Worm (Caenorhabditis elegans): ENCODE results near the gene puf-9.

Gene puf-9

DNA sequence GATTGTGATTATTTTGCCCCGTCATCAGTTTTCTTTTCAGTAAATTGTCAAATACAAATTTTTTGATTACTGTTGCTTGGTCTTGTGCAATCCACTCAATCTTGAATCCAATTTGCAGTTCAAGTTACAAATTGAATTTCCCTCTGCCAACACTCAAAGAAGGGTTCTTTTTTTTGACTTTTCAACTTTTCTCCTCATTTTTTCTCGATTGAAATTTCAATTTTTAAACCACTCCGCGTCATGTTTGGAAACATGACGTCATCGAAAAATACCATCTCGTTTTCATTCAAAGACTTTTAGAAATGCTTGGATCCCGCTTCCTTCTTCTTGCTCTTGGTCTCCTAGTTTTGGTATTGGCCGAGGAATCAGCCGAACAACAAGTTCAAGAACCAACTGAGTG lies 44.2 kb downstream of the puf-9 start, which contains the start of gene flp-7:
Gene flp-7 (plus strand): TSS at position 301 of the 400 bp plus-strand sequence.
- TF ChIP-seq dpl-1 (GFP tag; optimal IDR thresholded peaks at IDR 0.05) (no peak), ceh-100 (GFP tag; IDR thresholded peaks at IDR 0.05) (no peak), madf-6 (GFP tag; IDR thresholded peaks at IDR 0.05) (no peak), lin-26 (GFP tag; IDR thresholded peaks at IDR 0.05) (no peak)

DNA sequence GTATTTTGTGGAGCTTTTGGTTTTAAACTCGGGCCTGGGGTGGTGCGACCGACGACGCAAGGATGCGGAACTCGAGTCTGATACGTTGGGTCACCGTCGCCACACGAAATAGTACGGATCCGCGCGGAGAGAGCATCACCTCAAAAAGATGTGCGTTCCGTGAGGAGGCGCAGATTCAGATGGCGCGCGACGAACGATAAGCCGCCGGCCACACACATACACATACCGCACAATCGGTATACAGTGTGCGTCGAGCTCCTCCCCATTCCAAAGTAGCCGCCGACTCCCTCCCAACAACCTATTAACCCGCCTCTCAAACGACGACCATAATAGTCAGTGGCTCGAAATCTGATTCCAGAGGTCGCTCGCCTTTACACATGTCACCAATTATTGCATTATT lies 48.7 kb downstream of the puf-9 start, which contains the start of gene F49E10.2:
Gene F49E10.2 (plus strand): TSS at position 301 of the 400 bp plus-strand sequence.
- peak; percentile 71 for TF ChIP-seq zfh-2 (GFP tag; conservative IDR thresholded peaks at IDR 0.05)
- TF ChIP-seq dox-1 (GFP tag; IDR thresholded peaks at IDR 0.05): no peak
